Fruit fly (Drosophila melanogaster) whole organism, embryonic: Measurements from ENCODE around the gene CG5435.
A peak's percentile ranks its signal among the peaks of the same experiment; 100 is the strongest.

Source experiments
- Abd-B ChIP-seq: fragments of 200-800 bp; sonication (Bioruptor generic); optimal IDR thresholded peaks from 2 replicates; lab custom pipeline; 2018; ENCODE audit warnings: missing biosample characterization, mild to moderate bottlenecking, missing genetic modification characterization, moderate library complexity
- B-H1 ChIP-seq: fragments of 200-800 bp; sonication (Bioruptor generic); IDR thresholded peaks from 3 replicates; pipeline ENCODE4 v1.3.6; 2022; ENCODE audit warnings: missing biosample characterization, missing genetic modification characterization
- CG11085 ChIP-seq: fragments of 200-800 bp; sonication (Bioruptor generic); IDR thresholded peaks from 2 replicates; pipeline ENCODE4 v1.3.6; 2022; ENCODE audit warnings: missing biosample characterization, missing genetic modification characterization
- CG12104 ChIP-seq: fragments of 200-800 bp; sonication (Bioruptor generic); optimal IDR thresholded peaks from 3 replicates; lab custom pipeline; 2016; ENCODE audit warnings: missing biosample characterization, missing genetic modification characterization
- CG12236 ChIP-seq: fragments of 200-800 bp; sonication (Bioruptor generic); optimal IDR thresholded peaks from 2 replicates; lab custom pipeline; 2016; ENCODE audit warnings: missing biosample characterization, missing genetic modification characterization
- CG13296 ChIP-seq: fragments of 200-800 bp; sonication (Bioruptor generic); optimal IDR thresholded peaks from 3 replicates; lab custom pipeline; 2018; ENCODE audit warnings: missing biosample characterization, mild to moderate bottlenecking, missing genetic modification characterization
- CG13624 ChIP-seq: fragments of 200-800 bp; sonication (Bioruptor generic); optimal IDR thresholded peaks from 2 replicates; lab custom pipeline; 2016; ENCODE audit warnings: missing biosample characterization, missing genetic modification characterization
- CG15514 ChIP-seq: fragments of 200-800 bp; sonication (Bioruptor generic); optimal IDR thresholded peaks from 3 replicates; lab custom pipeline; 2017; ENCODE audit warnings: missing biosample characterization, missing genetic modification characterization, mild to moderate bottlenecking, moderate library complexity, missing genetic modification reagents
- CG15601 ChIP-seq: fragments of 200-800 bp; sonication (Bioruptor generic); optimal IDR thresholded peaks from 3 replicates; lab custom pipeline; 2019; ENCODE audit warnings: missing biosample characterization, mild to moderate bottlenecking, missing genetic modification characterization, moderate library complexity
- CG16863 ChIP-seq: fragments of 200-800 bp; sonication (Bioruptor generic); optimal IDR thresholded peaks from 3 replicates; lab custom pipeline; 2016; ENCODE audit warnings: missing biosample characterization, missing genetic modification characterization
- CG18476 ChIP-seq: fragments of 200-800 bp; sonication (Bioruptor generic); optimal IDR thresholded peaks from 2 replicates; lab custom pipeline; 2016; ENCODE audit warnings: missing biosample characterization, mild to moderate bottlenecking, missing genetic modification characterization
- CG18619 ChIP-seq: fragments of 200-800 bp; sonication (Bioruptor generic); optimal IDR thresholded peaks from 3 replicates; lab custom pipeline; 2017; ENCODE audit warnings: missing biosample characterization, mild to moderate bottlenecking, missing genetic modification characterization
- CG2199 ChIP-seq: fragments of 200-800 bp; sonication (Bioruptor generic); IDR thresholded peaks from 3 replicates; pipeline ENCODE4 v1.3.6; 2022; ENCODE audit warnings: missing biosample characterization, missing genetic modification characterization
- CG30431 ChIP-seq: fragments of 200-800 bp; sonication (Bioruptor generic); optimal IDR thresholded peaks from 2 replicates; lab custom pipeline; 2017; ENCODE audit warnings: missing biosample characterization, missing genetic modification characterization
- CG33557 ChIP-seq: fragments of 200-800 bp; sonication (Bioruptor generic); optimal IDR thresholded peaks from 2 replicates; lab custom pipeline; 2019; ENCODE audit warnings: missing biosample characterization, mild to moderate bottlenecking, missing genetic modification characterization, moderate library complexity
- CG3847 ChIP-seq: fragments of 200-800 bp; sonication (Bioruptor generic); IDR thresholded peaks from 2 replicates; pipeline ENCODE4 v1.3.6; 2022; ENCODE audit warnings: missing biosample characterization, missing genetic modification characterization
- CG6254 ChIP-seq: fragments of 200-800 bp; sonication (Bioruptor generic); optimal IDR thresholded peaks from 3 replicates; lab custom pipeline; 2017; ENCODE audit warnings: mild to moderate bottlenecking, missing biosample characterization, missing genetic modification reagents, missing genetic modification characterization
- CG6683 ChIP-seq: fragments of 200-800 bp; sonication (Bioruptor generic); optimal IDR thresholded peaks from 2 replicates; lab custom pipeline; 2017; ENCODE audit warnings: missing biosample characterization, mild to moderate bottlenecking, missing genetic modification characterization, missing genetic modification reagents
- CG9215 ChIP-seq: fragments of 200-800 bp; sonication (Bioruptor generic); IDR thresholded peaks from 2 replicates; pipeline ENCODE4 v1.3.6; 2022; ENCODE audit warnings: missing biosample characterization, missing genetic modification characterization
- CTCF ChIP-seq: fragments of 200-800 bp; sonication (Bioruptor generic); optimal IDR thresholded peaks from 2 replicates; lab custom pipeline; 2017; ENCODE audit warnings: missing biosample characterization, mild to moderate bottlenecking, missing genetic modification characterization, moderate library complexity
- D ChIP-seq, 2 experiments: fragments of 200-800 bp in 1 of 2; fragments of >200 bp in 1 of 2; sonication (Bioruptor generic) in 1 of 2; optimal IDR thresholded peaks; 2 replicates in 1 of 2; 3 replicates in 1 of 2; lab custom pipeline; 2017; ENCODE audit warnings: mild to moderate bottlenecking in 1 of 2, missing biosample characterization in 1 of 2, missing genetic modification characterization in 1 of 2, missing genetic modification reagents in 1 of 2
- Dbx ChIP-seq: fragments of 200-800 bp; sonication (Bioruptor generic); IDR thresholded peaks from 3 replicates; pipeline ENCODE4 v1.3.6; 2022; ENCODE audit warnings: missing biosample characterization, missing genetic modification characterization
- Dfd ChIP-seq, 2 experiments: fragments of >200 bp; optimal IDR thresholded peaks; 2 replicates each; lab custom pipeline; 2017; ENCODE audit warnings: missing biosample characterization in 2 of 2, missing genetic modification characterization in 2 of 2
- Dp ChIP-seq: fragments of 200-800 bp; sonication (Bioruptor generic); optimal IDR thresholded peaks from 2 replicates; lab custom pipeline; 2018; ENCODE audit warnings: missing biosample characterization, mild to moderate bottlenecking, missing genetic modification characterization, moderate library complexity
- Ets65A ChIP-seq: fragments of 200-800 bp; sonication (Bioruptor generic); peaks from one replicate; lab custom pipeline; 2016; ENCODE audit warnings: missing biosample characterization, missing genetic modification characterization
- Fer2 ChIP-seq: fragments of 200-800 bp; sonication (Bioruptor generic); optimal IDR thresholded peaks from 2 replicates; lab custom pipeline; 2018; ENCODE audit warnings: missing biosample characterization, mild to moderate bottlenecking, missing genetic modification characterization, moderate library complexity
- HLH3B ChIP-seq: fragments of 200-800 bp; sonication (Bioruptor generic); IDR thresholded peaks from 2 replicates; pipeline ENCODE4 v1.3.6; 2022; ENCODE audit warnings: missing biosample characterization, missing genetic modification characterization
- Hand ChIP-seq: fragments of 200-800 bp; sonication (Bioruptor generic); optimal IDR thresholded peaks from 2 replicates; lab custom pipeline; 2017; ENCODE audit warnings: mild to moderate bottlenecking, missing biosample characterization, missing genetic modification reagents, missing genetic modification characterization
- Hr78 ChIP-seq, 2 experiments: fragments of 200-800 bp in 1 of 2; fragments of >200 bp in 1 of 2; sonication (Bioruptor generic) in 1 of 2; optimal IDR thresholded peaks; 2 replicates each; lab custom pipeline; 2017 to 2019; ENCODE audit warnings: missing biosample characterization in 2 of 2, missing genetic modification characterization in 2 of 2, mild to moderate bottlenecking in 1 of 2, moderate library complexity in 1 of 2
- Jarid2 ChIP-seq: fragments of 200-800 bp; sonication (Bioruptor generic); optimal IDR thresholded peaks from 3 replicates; lab custom pipeline; 2017; ENCODE audit warnings: mild to moderate bottlenecking, missing biosample characterization, missing genetic modification reagents, missing genetic modification characterization
- Myb ChIP-seq: fragments of 200-800 bp; sonication (Bioruptor generic); optimal IDR thresholded peaks from 2 replicates; lab custom pipeline; 2016; ENCODE audit warnings: missing biosample characterization, missing genetic modification characterization
- Pdp1 ChIP-seq, 2 experiments: fragments of 200-800 bp; sonication (Bioruptor generic); optimal IDR thresholded peaks; 3 replicates each; lab custom pipeline; 2016; ENCODE audit warnings: missing biosample characterization in 2 of 2, missing genetic modification characterization in 2 of 2, mild to moderate bottlenecking in 1 of 2, moderate library complexity in 1 of 2
- Spps ChIP-seq: fragments of 200-800 bp; sonication (Bioruptor generic); optimal IDR thresholded peaks from 2 replicates; lab custom pipeline; 2018; ENCODE audit warnings: missing biosample characterization, mild to moderate bottlenecking, missing genetic modification characterization
- Stat92E ChIP-seq, 3 experiments: fragments of >200 bp in 2 of 3; fragments of 200-800 bp in 1 of 3; sonication (Bioruptor generic) in 1 of 3; optimal IDR thresholded peaks; 2 replicates each; lab custom pipeline; 2017 to 2019; ENCODE audit warnings: missing biosample characterization in 3 of 3, missing genetic modification characterization in 3 of 3, mild to moderate bottlenecking in 1 of 3, moderate library complexity in 1 of 3
- bcd ChIP-seq: fragments of 200-800 bp; sonication (Bioruptor generic); optimal IDR thresholded peaks from 2 replicates; lab custom pipeline; 2017; ENCODE audit warnings: missing biosample characterization, mild to moderate bottlenecking, missing genetic modification characterization
- bigmax ChIP-seq: fragments of 200-800 bp; sonication (Bioruptor generic); optimal IDR thresholded peaks from 2 replicates; lab custom pipeline; 2018; ENCODE audit warnings: missing biosample characterization, mild to moderate bottlenecking, missing genetic modification characterization
- dan ChIP-seq: fragments of 200-800 bp; sonication (Bioruptor generic); IDR thresholded peaks from 2 replicates; pipeline ENCODE4 v1.3.6; 2022; ENCODE audit warnings: missing biosample characterization, missing genetic modification characterization
- en ChIP-seq: fragments of 200-800 bp; sonication (Bioruptor generic); optimal IDR thresholded peaks from 2 replicates; lab custom pipeline; 2016; ENCODE audit warnings: missing biosample characterization, missing genetic modification characterization
- fd102C ChIP-seq: fragments of 200-800 bp; sonication (Bioruptor generic); optimal IDR thresholded peaks from 2 replicates; lab custom pipeline; 2018; ENCODE audit warnings: missing biosample characterization, mild to moderate bottlenecking, missing genetic modification characterization, moderate library complexity
- fu2 ChIP-seq: fragments of 200-800 bp; sonication (Bioruptor generic); optimal IDR thresholded peaks from 2 replicates; lab custom pipeline; 2016; ENCODE audit warnings: missing biosample characterization, missing genetic modification characterization
- gro ChIP-seq: fragments of 200-800 bp; sonication (Bioruptor generic); optimal IDR thresholded peaks from 2 replicates; lab custom pipeline; 2016; ENCODE audit warnings: missing biosample characterization, missing genetic modification characterization
- jing ChIP-seq: fragments of 200-800 bp; sonication (Bioruptor generic); optimal IDR thresholded peaks from 2 replicates; lab custom pipeline; 2018; ENCODE audit warnings: missing biosample characterization, mild to moderate bottlenecking, missing genetic modification characterization
- nmo ChIP-seq: fragments of 200-800 bp; sonication (Bioruptor generic); optimal IDR thresholded peaks from 2 replicates; lab custom pipeline; 2018; ENCODE audit warnings: missing biosample characterization, mild to moderate bottlenecking, missing genetic modification characterization, moderate library complexity
- salm ChIP-seq: fragments of 200-800 bp; sonication (Bioruptor generic); optimal IDR thresholded peaks from 2 replicates; lab custom pipeline; 2018; ENCODE audit warnings: missing biosample characterization, mild to moderate bottlenecking, missing genetic modification characterization
- sima ChIP-seq: fragments of 200-800 bp; sonication (Bioruptor generic); optimal IDR thresholded peaks from 2 replicates; lab custom pipeline; 2016; ENCODE audit warnings: missing biosample characterization, missing genetic modification characterization
- trh ChIP-seq: fragments of 200-800 bp; sonication (Bioruptor generic); optimal IDR thresholded peaks from 2 replicates; lab custom pipeline; 2016; ENCODE audit warnings: missing biosample characterization, missing genetic modification characterization
- unpg ChIP-seq: fragments of 200-800 bp; sonication (Bioruptor generic); optimal IDR thresholded peaks from 3 replicates; lab custom pipeline; 2018; ENCODE audit warnings: missing biosample characterization, mild to moderate bottlenecking, missing genetic modification characterization, moderate library complexity

Gene CG5435

dm6 chr2L:12460767-12461739 is 30.4 kb upstream of the CG5435 start (continued):
- no peak for TF ChIP-seq CG12236
- TF ChIP-seq Stat92E (GFP tag; optimal IDR thresholded peaks at IDR 0.05; lab: Kevin White, UChicago): no peak
- TF ChIP-seq Spps (tag; lab: Kevin White, UChicago): no peak
- no peak for TF ChIP-seq Dp (GFP tag; lab: Kevin White, UChicago)
- no peak for TF ChIP-seq D (optimal IDR thresholded peaks at IDR 0.05; lab: Kevin White, UChicago)
- peak; percentile 38 for TF ChIP-seq D (GFP tag; optimal IDR thresholded peaks at IDR 0.05; lab: Kevin White, UChicago)
- TF ChIP-seq Dbx (GFP tag; lab: Robert Waterston, UW): peak; percentile 72; the same call in 1 of the 3 replicates
- no peak for TF ChIP-seq sima (GFP tag; lab: Kevin White, UChicago)
- TF ChIP-seq en: no peak
- TF ChIP-seq Hand: peak; percentile 87
- TF ChIP-seq CG6683 (GFP tag; lab: Kevin White, UChicago): peak; percentile 80
- 0 out of 2 replicates have a peak, but pooled peaks have one; percentile 15 for TF ChIP-seq CG3847
- TF ChIP-seq CG15601: peak; percentile 20
- peak; percentile 47 for TF ChIP-seq gro (GFP tag; lab: Kevin White, UChicago)
- TF ChIP-seq unpg (GFP tag; lab: Kevin White, UChicago): peak; percentile 60
- TF ChIP-seq CG30431 (GFP tag; lab: Kevin White, UChicago): no peak
- TF ChIP-seq CG13296 (GFP tag; lab: Kevin White, UChicago): peak; percentile 89
- TF ChIP-seq jing (GFP tag; lab: Kevin White, UChicago): no peak
- TF ChIP-seq B-H1 (GFP tag; lab: Robert Waterston, UW): no peak; the same call in 2 of the 3 replicates
- TF ChIP-seq Dfd (GFP tag; optimal IDR thresholded peaks at IDR 0.05; lab: Kevin White, UChicago): no peak
- TF ChIP-seq dan (GFP tag; lab: Robert Waterston, UW): no peak
- TF ChIP-seq CG12104 (GFP tag; lab: Kevin White, UChicago): peak; percentile 28
- TF ChIP-seq CG13624 (GFP tag; lab: Kevin White, UChicago): peak; percentile 86
- TF ChIP-seq Jarid2 (GFP tag; lab: Kevin White, UChicago): peak; percentile 88
- TF ChIP-seq Hr78 (GFP tag; optimal IDR thresholded peaks at IDR 0.05; lab: Kevin White, UChicago): no peak
- TF ChIP-seq Fer2 (tag; lab: Kevin White, UChicago): peak; percentile 51
- TF ChIP-seq fd102C (GFP tag; lab: Kevin White, UChicago): peak; percentile 72
- TF ChIP-seq CG6254 (GFP tag; lab: Kevin White, UChicago): peak; percentile 51
- no peak for TF ChIP-seq Ets65A
- peak; percentile 87; the same call in 2 of the 3 replicates for TF ChIP-seq CG2199 (GFP tag; lab: Robert Waterston, UW)
- peak; percentile 60 for TF ChIP-seq salm (tag; lab: Kevin White, UChicago)
- peak in 1 of 2 experiments; percentile 39 for TF ChIP-seq Pdp1 (GFP tag; optimal IDR thresholded peaks at IDR 0.05; lab: Kevin White, UChicago)
- TF ChIP-seq CG33557 (GFP tag; lab: Kevin White, UChicago): peak; percentile 66
- no peak for TF ChIP-seq Myb (GFP tag; lab: Kevin White, UChicago)
- TF ChIP-seq HLH3B (GFP tag; lab: Robert Waterston, UW): no peak; the same call in 1 of the 2 replicates
- peak; percentile 23 for TF ChIP-seq bigmax (GFP tag; lab: Kevin White, UChicago)
- TF ChIP-seq CG16863 (GFP tag; lab: Kevin White, UChicago): peak; percentile 10
- TF ChIP-seq trh (GFP tag; lab: Kevin White, UChicago): no peak
- no peak for TF ChIP-seq CTCF (GFP tag; lab: Kevin White, UChicago)
- no peak for TF ChIP-seq CG9215
- TF ChIP-seq CG18619 (GFP tag; lab: Kevin White, UChicago): peak; percentile 75
- peak; percentile 82 for TF ChIP-seq CG15514 (GFP tag; lab: Kevin White, UChicago)
- TF ChIP-seq bcd (GFP tag; lab: Kevin White, UChicago): peak; percentile 50
- no peak for TF ChIP-seq CG18476
- TF ChIP-seq fu2 (GFP tag; lab: Kevin White, UChicago): no peak
- no peak for TF ChIP-seq CG11085 (GFP tag; lab: Robert Waterston, UW)
- no peak for TF ChIP-seq Abd-B (GFP tag; lab: Kevin White, UChicago)
- TF ChIP-seq nmo (GFP tag; lab: Kevin White, UChicago): peak; percentile 16
